Worm (Caenorhabditis elegans) whole organism, L3 larva: Measurements from ENCODE around the gene C12D8.9.

Experiments
- aly-2 ChIP-seq: fragments of 150-350 bp; optimal IDR thresholded peaks from 2 replicates; lab custom pipeline; 2014; ENCODE audit warnings: missing biosample characterization, missing genetic modification characterization
- nhr-11 ChIP-seq: fragments of 150-350 bp; optimal IDR thresholded peaks from 2 replicates; lab custom pipeline; 2014; ENCODE audit warnings: missing biosample characterization, missing genetic modification characterization
- nhr-237 ChIP-seq: fragments of 150-350 bp; optimal IDR thresholded peaks from 2 replicates; lab custom pipeline; 2014; ENCODE audit warnings: missing biosample characterization, missing genetic modification characterization
- pha-4 ChIP-seq: fragments of 150-350 bp; optimal IDR thresholded peaks from 2 replicates; lab custom pipeline; 2014; ENCODE audit warnings: missing biosample characterization, missing genetic modification reagents, missing genetic modification characterization
- snpc-4 ChIP-seq: fragments of 150-350 bp; optimal IDR thresholded peaks from 2 replicates; lab custom pipeline; 2014; ENCODE audit warnings: missing biosample characterization, missing genetic modification characterization

- TF ChIP-seq nhr-11 (tag; lab: Kevin White, UChicago) = no peak
- TF ChIP-seq snpc-4 = no peak
- no peak for TF ChIP-seq aly-2 (tag; lab: Kevin White, UChicago)
- no peak for TF ChIP-seq nhr-237 (tag; lab: Kevin White, UChicago)
- TF ChIP-seq pha-4 (tag; lab: Kevin White, UChicago) = peak; percentile 62
These were observed 12.0 kb upstream of the C12D8.9 start, which contains the start of gene rop-1 for ce11 chrV:10255005-10255472.
